Fruit fly (Drosophila melanogaster): ENCODE data around the gene Ugalt.

DNA sequence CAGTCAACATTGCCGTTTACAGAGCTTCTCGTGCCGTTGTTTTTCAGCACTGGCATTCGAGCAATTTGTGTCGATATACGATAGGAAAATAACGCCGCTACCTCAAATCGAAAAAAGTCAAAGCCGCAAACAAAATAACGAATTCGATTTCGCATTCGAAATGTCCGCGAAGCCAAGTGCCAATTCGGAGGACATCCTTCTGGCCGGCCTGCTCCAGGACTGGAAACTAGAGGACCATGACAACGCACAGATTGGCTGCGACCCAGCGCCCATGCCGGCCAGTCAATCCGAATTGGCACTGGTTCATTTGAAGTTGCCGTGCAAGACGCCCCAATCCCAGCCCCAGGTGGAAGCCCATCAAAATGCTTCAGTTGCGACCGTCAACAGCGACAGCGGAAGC, 11.1 kb upstream of the Ugalt start:
- TF ChIP-seq h (optimal IDR thresholded peaks at IDR 0.05), result no peak
- no peak for TF ChIP-seq psq (optimal IDR thresholded peaks at IDR 0.05)
- no peak for TF ChIP-seq insv (optimal IDR thresholded peaks at IDR 0.05)
- TF ChIP-seq Sin3A (optimal IDR thresholded peaks at IDR 0.05), result no peak

All from Kc167 (cell line).